Fruit fly (Drosophila melanogaster) whole organism, prepupa: ENCODE results near the gene par-6.
A peak's percentile ranks its signal among the peaks of the same experiment; 100 is the strongest.

ENCODE experiments used
- Blimp-1 ChIP-seq: fragments of 200-800 bp; sonication (Bioruptor generic); optimal IDR thresholded peaks from 3 replicates; lab custom pipeline; 2017; ENCODE audit warnings: missing biosample characterization, missing genetic modification characterization, mild to moderate bottlenecking, moderate library complexity, missing genetic modification reagents
- CG10631 ChIP-seq: fragments of 200-800 bp; sonication (Bioruptor generic); optimal IDR thresholded peaks from 2 replicates; lab custom pipeline; 2016; ENCODE audit warnings: missing biosample characterization, missing genetic modification characterization
- CG11762 ChIP-seq: fragments of 200-800 bp; sonication (Bioruptor generic); optimal IDR thresholded peaks from 3 replicates; lab custom pipeline; 2016; ENCODE audit warnings: missing biosample characterization, missing genetic modification characterization; ENCODE audit not compliant: insufficient read depth
- CG11902 ChIP-seq: fragments of 200-800 bp; sonication (Bioruptor generic); optimal IDR thresholded peaks from 3 replicates; lab custom pipeline; 2016; ENCODE audit warnings: missing biosample characterization, missing genetic modification characterization
- CG15336 ChIP-seq: fragments of 200-800 bp; sonication (Bioruptor generic); IDR thresholded peaks from 2 replicates; pipeline ENCODE4 v1.3.6; 2022; ENCODE audit warnings: missing biosample characterization, missing genetic modification characterization
- CG1621 ChIP-seq: fragments of 200-800 bp; sonication (Bioruptor generic); optimal IDR thresholded peaks from 3 replicates; lab custom pipeline; 2018; ENCODE audit warnings: missing biosample characterization, mild to moderate bottlenecking, missing genetic modification characterization
- CG16779 ChIP-seq: fragments of 200-800 bp; sonication (Bioruptor generic); optimal IDR thresholded peaks from 3 replicates; lab custom pipeline; 2017; ENCODE audit warnings: missing biosample characterization, mild to moderate bottlenecking, missing genetic modification characterization
- CG3032 ChIP-seq: fragments of 200-800 bp; optimal IDR thresholded peaks from 2 replicates; lab custom pipeline; 2019; ENCODE audit warnings: missing biosample characterization, mild to moderate bottlenecking, missing genetic modification characterization, moderate library complexity
- CG31627 ChIP-seq: fragments of 200-800 bp; sonication (Bioruptor generic); optimal IDR thresholded peaks from 3 replicates; lab custom pipeline; 2016; ENCODE audit warnings: missing biosample characterization, missing genetic modification characterization
- CG3919 ChIP-seq: fragments of 200-800 bp; sonication (Bioruptor generic); optimal IDR thresholded peaks from 3 replicates; lab custom pipeline; 2016; ENCODE audit warnings: missing biosample characterization, missing genetic modification characterization
- CG4318 ChIP-seq: fragments of 200-800 bp; sonication (Bioruptor generic); optimal IDR thresholded peaks from 3 replicates; lab custom pipeline; 2017; ENCODE audit warnings: missing biosample characterization, mild to moderate bottlenecking, missing genetic modification characterization
- CG6163 ChIP-seq: fragments of 200-800 bp; sonication (Bioruptor generic); IDR thresholded peaks from 3 replicates; pipeline ENCODE4 v1.3.6; 2022; ENCODE audit warnings: missing biosample characterization, missing genetic modification characterization
- CG6792 ChIP-seq: fragments of 200-800 bp; sonication (Bioruptor generic); optimal IDR thresholded peaks from 3 replicates; lab custom pipeline; 2016; ENCODE audit warnings: missing biosample characterization, missing genetic modification characterization
- CG6854 ChIP-seq: fragments of 200-800 bp; sonication (Bioruptor generic); optimal IDR thresholded peaks from 2 replicates; lab custom pipeline; 2017; ENCODE audit warnings: missing biosample characterization, mild to moderate bottlenecking, missing genetic modification characterization
- CG7368 ChIP-seq: fragments of 200-800 bp; sonication (Bioruptor generic); optimal IDR thresholded peaks from 3 replicates; lab custom pipeline; 2016; ENCODE audit warnings: missing biosample characterization, missing genetic modification characterization
- Eip78C ChIP-seq: fragments of 200-800 bp; sonication (Bioruptor generic); peaks from one replicate; lab custom pipeline; 2016; ENCODE audit warnings: missing biosample characterization, missing genetic modification characterization
- Ets21C ChIP-seq: fragments of 200-800 bp; sonication (Bioruptor generic); optimal IDR thresholded peaks from 3 replicates; lab custom pipeline; 2016; ENCODE audit warnings: missing biosample characterization, missing genetic modification characterization
- Hr39 ChIP-seq: fragments of 200-800 bp; sonication (Bioruptor generic); optimal IDR thresholded peaks from 2 replicates; lab custom pipeline; 2016; ENCODE audit warnings: missing biosample characterization, missing genetic modification characterization
- Lpt ChIP-seq: fragments of 200-800 bp; sonication (Bioruptor generic); optimal IDR thresholded peaks from 3 replicates; lab custom pipeline; 2016; ENCODE audit warnings: missing biosample characterization, missing genetic modification characterization
- Met ChIP-seq: fragments of 200-800 bp; sonication (Bioruptor generic); optimal IDR thresholded peaks from 3 replicates; lab custom pipeline; 2016; ENCODE audit warnings: missing biosample characterization, missing genetic modification characterization
- OdsH ChIP-seq: fragments of 200-800 bp; sonication (Bioruptor generic); optimal IDR thresholded peaks from 3 replicates; lab custom pipeline; 2016; ENCODE audit warnings: missing biosample characterization, missing genetic modification characterization
- Sox14 ChIP-seq: fragments of 200-800 bp; sonication (Bioruptor generic); optimal IDR thresholded peaks from 3 replicates; lab custom pipeline; 2016; ENCODE audit warnings: missing biosample characterization, missing genetic modification characterization
- Sox15 ChIP-seq: fragments of 200-800 bp; sonication (Bioruptor generic); optimal IDR thresholded peaks from 3 replicates; lab custom pipeline; 2016; ENCODE audit warnings: missing biosample characterization, missing genetic modification characterization
- achi ChIP-seq: fragments of 200-800 bp; sonication (Bioruptor generic); optimal IDR thresholded peaks from 3 replicates; lab custom pipeline; 2016; ENCODE audit warnings: missing biosample characterization, missing genetic modification characterization
- cyc ChIP-seq: fragments of 200-800 bp; sonication (Bioruptor generic); optimal IDR thresholded peaks from 3 replicates; lab custom pipeline; 2016; ENCODE audit warnings: missing biosample characterization, missing genetic modification characterization
- eg ChIP-seq: fragments of 200-800 bp; sonication (Bioruptor generic); IDR thresholded peaks from 3 replicates; pipeline ENCODE4 v1.3.6; 2022; ENCODE audit warnings: missing biosample characterization, missing genetic modification characterization
- fd59A ChIP-seq: fragments of 200-800 bp; sonication (Bioruptor generic); optimal IDR thresholded peaks from 2 replicates; lab custom pipeline; 2017; ENCODE audit warnings: missing biosample characterization, mild to moderate bottlenecking, missing genetic modification characterization, missing genetic modification reagents
- fd85E ChIP-seq: fragments of 200-800 bp; sonication (Bioruptor generic); optimal IDR thresholded peaks from 3 replicates; lab custom pipeline; 2016; ENCODE audit warnings: missing biosample characterization, missing genetic modification characterization
- lz ChIP-seq: fragments of 200-800 bp; sonication (Bioruptor generic); optimal IDR thresholded peaks from 3 replicates; lab custom pipeline; 2016; ENCODE audit warnings: missing biosample characterization, missing genetic modification characterization
- salr ChIP-seq, 2 experiments: fragments of 200-800 bp; sonication (Bioruptor generic); optimal IDR thresholded peaks; 3 replicates each; lab custom pipeline; 2016 to 2018; ENCODE audit warnings: missing biosample characterization in 2 of 2, missing genetic modification characterization in 2 of 2, mild to moderate bottlenecking in 1 of 2
- ss ChIP-seq, 2 experiments: fragments of 200-800 bp; sonication (Bioruptor generic); optimal IDR thresholded peaks; 2 replicates in 1 of 2; 3 replicates in 1 of 2; lab custom pipeline; 2017 to 2018; ENCODE audit warnings: mild to moderate bottlenecking in 2 of 2, missing biosample characterization in 2 of 2, missing genetic modification characterization in 2 of 2, moderate library complexity in 1 of 2
- svp ChIP-seq: fragments of 200-800 bp; sonication (Bioruptor generic); peaks from one replicate; lab custom pipeline; 2016; ENCODE audit warnings: missing biosample characterization, missing genetic modification characterization
- topi ChIP-seq: fragments of 200-800 bp; sonication (Bioruptor generic); optimal IDR thresholded peaks from 3 replicates; lab custom pipeline; 2016; ENCODE audit warnings: missing biosample characterization, missing genetic modification characterization
- vri ChIP-seq: fragments of 200-800 bp; sonication (Bioruptor generic); optimal IDR thresholded peaks from 3 replicates; lab custom pipeline; 2016; ENCODE audit warnings: missing biosample characterization, mild to moderate bottlenecking, missing genetic modification characterization

The par-6 gene

DNA sequence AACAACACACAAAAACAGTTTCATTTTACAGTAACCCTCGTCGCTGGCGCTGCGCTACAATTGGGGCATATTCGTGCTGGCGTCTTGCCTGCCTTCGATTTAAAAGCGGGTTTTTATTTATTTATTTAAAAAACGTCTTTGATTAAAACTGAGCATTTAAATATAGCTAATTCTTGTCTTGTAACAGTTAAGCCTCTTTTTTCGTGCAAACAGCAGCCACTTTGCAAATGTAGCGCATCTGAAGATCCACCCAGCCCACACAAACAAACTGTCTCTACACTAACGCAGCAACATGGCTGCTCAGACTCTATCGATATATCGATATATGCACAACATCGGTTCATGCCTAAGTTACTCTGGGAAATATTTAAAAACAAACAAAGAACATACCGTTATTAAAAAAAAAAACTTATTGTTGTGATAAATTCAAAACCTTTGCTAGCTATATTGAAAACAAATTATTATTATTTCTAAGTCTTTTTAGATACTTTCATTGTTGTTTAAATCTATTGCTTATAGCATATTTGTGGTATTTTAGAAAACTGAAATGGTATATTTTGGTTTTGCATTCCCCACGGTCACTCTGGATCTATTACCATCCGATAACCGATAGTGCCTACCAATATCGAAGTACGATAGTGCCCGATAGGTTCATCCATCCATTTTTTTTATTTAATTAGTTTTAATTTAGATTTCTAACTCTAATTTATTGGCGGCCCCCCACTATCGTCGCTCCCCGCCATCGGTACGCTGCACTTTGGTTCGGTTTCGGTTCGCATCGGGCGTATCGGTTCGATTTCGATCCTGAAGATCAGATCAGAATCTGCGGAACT, at the start of gene par-6, which contains the start of gene CG8188 (continued):
- TF ChIP-seq CG31627 (GFP tag; lab: Kevin White, UChicago) (peak; percentile 93), Sox14 (GFP tag; lab: Kevin White, UChicago) (peak; percentile 91), achi (GFP tag; lab: Kevin White, UChicago) (peak; percentile 85), eg (GFP tag; lab: Robert Waterston, UW) (peak; percentile 90), Blimp-1 (peak; percentile 61), fd59A (peak; percentile 69), CG10631 (GFP tag; lab: Kevin White, UChicago) (peak; percentile 82), Sox15 (peak; percentile 86), CG3919 (GFP tag; lab: Kevin White, UChicago) (peak; percentile 87), Met (GFP tag; lab: Kevin White, UChicago) (peak; percentile 93)

DNA sequence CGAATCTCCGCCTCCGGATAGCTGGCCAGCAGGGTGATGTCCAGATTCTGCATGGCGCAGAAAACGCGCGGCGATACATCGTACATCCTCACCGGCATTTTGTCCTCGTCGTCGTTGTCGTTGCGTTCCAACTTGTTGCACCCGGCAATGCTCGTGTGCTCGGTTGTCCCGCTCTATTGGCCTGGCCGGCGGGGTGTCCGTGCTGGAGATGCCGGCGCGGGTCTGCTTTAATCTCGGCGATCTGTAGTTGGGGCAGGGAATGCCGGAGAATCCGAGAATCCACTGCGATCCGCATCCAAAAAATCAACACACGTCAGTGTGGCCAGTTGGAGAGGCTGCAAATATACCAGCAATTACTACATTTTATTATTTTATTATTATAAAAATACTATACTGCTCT, 46.7 kb upstream of the par-6 start, which contains the start of gene IntS2:
TSS of gene IntS2 (minus strand) at position 318 of the 400 bp plus-strand sequence.
- no peak for TF ChIP-seq Lpt (GFP tag; lab: Kevin White, UChicago)
- TF ChIP-seq CG6854 (GFP tag; lab: Kevin White, UChicago): no peak
- no peak for TF ChIP-seq cyc (GFP tag; lab: Kevin White, UChicago)
- no peak for TF ChIP-seq CG11762
- no peak for TF ChIP-seq CG3032 (tag; lab: Kevin White, UChicago)
- TF ChIP-seq vri: no peak
- no peak for TF ChIP-seq ss (GFP tag; optimal IDR thresholded peaks at IDR 0.05; lab: Kevin White, UChicago)
- no peak for TF ChIP-seq CG6792 (GFP tag; lab: Kevin White, UChicago)
- TF ChIP-seq Hr39 (GFP tag; lab: Kevin White, UChicago): no peak
- no peak for TF ChIP-seq Ets21C
- no peak for TF ChIP-seq lz (GFP tag; lab: Kevin White, UChicago)
- no peak for TF ChIP-seq CG16779 (tag; lab: Kevin White, UChicago)
- no peak for TF ChIP-seq fd85E
- TF ChIP-seq CG15336 (GFP tag; lab: Robert Waterston, UW): no peak
- no peak for TF ChIP-seq topi
- TF ChIP-seq salr (GFP tag; optimal IDR thresholded peaks at IDR 0.05; lab: Kevin White, UChicago): no peak
- TF ChIP-seq CG4318 (GFP tag; lab: Kevin White, UChicago): no peak
- no peak for TF ChIP-seq CG7368

DNA sequence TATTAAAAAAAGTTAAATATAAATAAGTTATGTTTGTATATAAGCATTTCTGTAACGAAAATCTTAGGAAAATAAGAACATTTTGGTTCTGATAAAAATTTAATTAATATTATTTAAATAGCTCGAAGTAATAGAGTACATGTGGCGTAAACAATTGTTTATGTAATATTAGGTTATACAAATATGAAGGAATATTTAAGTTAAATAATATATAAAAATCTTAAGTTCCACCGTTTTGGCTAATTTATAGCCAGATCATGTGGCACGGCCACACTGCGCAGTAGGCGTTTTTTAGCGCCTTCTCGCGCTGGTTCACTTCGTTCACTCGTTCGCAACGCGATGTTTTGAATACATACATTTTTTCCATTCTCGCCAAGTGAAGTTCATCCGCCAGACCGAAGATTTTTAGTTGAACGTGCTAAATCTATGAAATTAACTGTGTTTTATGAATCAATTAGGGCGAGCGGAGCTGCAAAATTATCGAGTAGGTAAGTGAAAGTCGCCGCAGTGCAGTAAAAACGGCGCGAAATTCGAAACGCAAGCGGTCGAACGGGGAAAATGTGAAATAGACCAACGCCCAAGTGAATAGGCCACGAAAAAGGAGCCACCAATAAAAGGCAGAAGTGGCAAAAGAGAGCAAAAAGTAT, 46.0 kb upstream of the par-6 start, which contains the start of gene beta-Spec:
TSS of gene beta-Spec (plus strand) at position 323 of the 647 bp plus-strand sequence.
- TF ChIP-seq OdsH (no peak), CG6163 (GFP tag; lab: Robert Waterston, UW) (no peak), salr (GFP tag; optimal IDR thresholded peaks at IDR 0.05; lab: Kevin White, UChicago) (no peak), CG6854 (GFP tag; lab: Kevin White, UChicago) (peak; percentile 35), CG11902 (no peak), Ets21C (no peak), ss (GFP tag; optimal IDR thresholded peaks at IDR 0.05; lab: Kevin White, UChicago) (no peak), svp (GFP tag; lab: Kevin White, UChicago) (peak; percentile 70)
- TF ChIP-seq, all 60 proteins: peak for 2

DNA sequence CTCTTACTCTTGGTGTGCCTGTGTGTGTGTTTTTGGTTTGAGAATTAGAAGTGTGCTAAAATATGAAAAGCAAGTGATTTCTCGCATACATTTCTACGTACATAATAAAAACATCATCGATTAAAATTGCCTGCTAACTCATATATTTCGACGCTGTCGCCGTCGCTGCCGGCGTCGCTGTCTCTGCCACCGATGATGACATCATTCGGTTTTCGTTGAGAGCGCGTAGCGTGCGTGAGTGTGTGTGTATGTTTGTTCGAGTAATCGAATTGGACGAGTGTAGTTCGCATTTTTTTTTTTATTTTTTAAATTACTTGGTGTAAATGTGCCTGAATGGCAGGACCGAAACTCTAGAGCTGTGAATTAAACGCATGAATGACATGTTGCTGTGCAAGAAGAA, 45.4 kb upstream of the par-6 start:
- TF ChIP-seq Eip78C (GFP tag; lab: Kevin White, UChicago): peak; percentile 62
- TF ChIP-seq vri: peak; percentile 77
- no peak for TF ChIP-seq CG1621
